Fruit fly (Drosophila melanogaster) whole organism, prepupa: ENCODE results near the gene robo3.

ENCODE experiments used
- CG16779 ChIP-seq: fragments of 200-800 bp; sonication (Bioruptor generic); optimal IDR thresholded peaks from 3 replicates; lab custom pipeline; 2017; ENCODE audit warnings: missing biosample characterization, mild to moderate bottlenecking, missing genetic modification characterization
- CG3919 ChIP-seq: fragments of 200-800 bp; sonication (Bioruptor generic); optimal IDR thresholded peaks from 3 replicates; lab custom pipeline; 2016; ENCODE audit warnings: missing biosample characterization, missing genetic modification characterization
- Eip78C ChIP-seq: fragments of 200-800 bp; sonication (Bioruptor generic); peaks from one replicate; lab custom pipeline; 2016; ENCODE audit warnings: missing biosample characterization, missing genetic modification characterization
- Smox ChIP-seq: fragments of 200-800 bp; sonication (Bioruptor generic); optimal IDR thresholded peaks from 3 replicates; lab custom pipeline; 2016; ENCODE audit warnings: missing biosample characterization, missing genetic modification characterization
- Sox102F ChIP-seq: fragments of 200-800 bp; sonication (Bioruptor generic); optimal IDR thresholded peaks from 2 replicates; lab custom pipeline; 2016; ENCODE audit warnings: missing biosample characterization, mild to moderate bottlenecking, missing genetic modification characterization
- cyc ChIP-seq: fragments of 200-800 bp; sonication (Bioruptor generic); optimal IDR thresholded peaks from 3 replicates; lab custom pipeline; 2016; ENCODE audit warnings: missing biosample characterization, missing genetic modification characterization
- dsx ChIP-seq: fragments of 200-800 bp; optimal IDR thresholded peaks from 3 replicates; lab custom pipeline; 2019; ENCODE audit warnings: missing biosample characterization, mild to moderate bottlenecking, missing genetic modification characterization, moderate library complexity; ENCODE audit not compliant: poor library complexity, severe bottlenecking
- esn ChIP-seq: fragments of 200-800 bp; sonication (Bioruptor generic); optimal IDR thresholded peaks from 2 replicates; lab custom pipeline; 2016; ENCODE audit warnings: missing biosample characterization, mild to moderate bottlenecking, missing genetic modification characterization, moderate library complexity
- fkh ChIP-seq: fragments of 200-800 bp; sonication (Bioruptor generic); optimal IDR thresholded peaks from 3 replicates; lab custom pipeline; 2017; ENCODE audit warnings: missing biosample characterization, mild to moderate bottlenecking, missing genetic modification characterization, moderate library complexity

dm6 chr2L:1207432-1207831 lies 48.8 kb upstream of the robo3 start:
- TF ChIP-seq CG3919 (GFP tag; lab: Kevin White, UChicago) (no peak), fkh (no peak), esn (peak; percentile 34), CG16779 (tag; lab: Kevin White, UChicago) (no peak), Sox102F (GFP tag; lab: Kevin White, UChicago) (no peak), cyc (no peak), dsx (no peak), Smox (GFP tag; lab: Kevin White, UChicago) (no peak), Eip78C (GFP tag; lab: Kevin White, UChicago) (peak; percentile 48)
